Fruit fly (Drosophila melanogaster) whole organism, embryonic: ENCODE measurements around the gene CG4956.

ENCODE experiments used
- Aef1 ChIP-seq: fragments of 200-800 bp; sonication (Bioruptor generic); IDR thresholded peaks from 3 replicates; pipeline ENCODE4 v1.3.6; 2022; ENCODE audit warnings: missing biosample characterization, missing genetic modification characterization
- B-H2 ChIP-seq: fragments of 200-800 bp; sonication (Bioruptor generic); optimal IDR thresholded peaks from 2 replicates; lab custom pipeline; 2018; ENCODE audit warnings: missing biosample characterization, mild to moderate bottlenecking, missing genetic modification characterization
- CG10431 ChIP-seq: fragments of 200-800 bp; sonication (Bioruptor generic); optimal IDR thresholded peaks from 3 replicates; lab custom pipeline; 2018; ENCODE audit warnings: missing biosample characterization, mild to moderate bottlenecking, missing genetic modification characterization
- CG13296 ChIP-seq: fragments of 200-800 bp; sonication (Bioruptor generic); optimal IDR thresholded peaks from 3 replicates; lab custom pipeline; 2018; ENCODE audit warnings: missing biosample characterization, mild to moderate bottlenecking, missing genetic modification characterization
- CG13624 ChIP-seq: fragments of 200-800 bp; sonication (Bioruptor generic); optimal IDR thresholded peaks from 2 replicates; lab custom pipeline; 2016; ENCODE audit warnings: missing biosample characterization, missing genetic modification characterization
- CG15011 ChIP-seq: fragments of 200-800 bp; sonication (Bioruptor generic); optimal IDR thresholded peaks from 3 replicates; lab custom pipeline; 2018; ENCODE audit warnings: missing biosample characterization, mild to moderate bottlenecking, missing genetic modification characterization
- CG15601 ChIP-seq: fragments of 200-800 bp; sonication (Bioruptor generic); optimal IDR thresholded peaks from 3 replicates; lab custom pipeline; 2019; ENCODE audit warnings: missing biosample characterization, mild to moderate bottlenecking, missing genetic modification characterization, moderate library complexity
- CG17829 ChIP-seq: fragments of 200-800 bp; optimal IDR thresholded peaks from 2 replicates; lab custom pipeline; 2019; ENCODE audit warnings: missing biosample characterization, mild to moderate bottlenecking, missing genetic modification characterization, moderate library complexity
- CG18011 ChIP-seq: fragments of 200-800 bp; sonication (Bioruptor generic); optimal IDR thresholded peaks from 2 replicates; lab custom pipeline; 2017; ENCODE audit warnings: missing biosample characterization, missing genetic modification characterization, mild to moderate bottlenecking, moderate library complexity, missing genotype
- CG2889 ChIP-seq: fragments of 200-800 bp; sonication (Bioruptor generic); IDR thresholded peaks from 3 replicates; pipeline ENCODE4 v1.3.6; 2022; ENCODE audit warnings: missing biosample characterization, missing genetic modification characterization
- CG3407 ChIP-seq: fragments of 200-800 bp; sonication (Bioruptor generic); optimal IDR thresholded peaks from 2 replicates; lab custom pipeline; 2018; ENCODE audit warnings: missing biosample characterization, mild to moderate bottlenecking, missing genetic modification characterization
- CG4730 ChIP-seq: fragments of 200-800 bp; sonication (Bioruptor generic); IDR thresholded peaks from 2 replicates; pipeline ENCODE4 v1.3.6; 2022; ENCODE audit warnings: missing biosample characterization, missing genetic modification characterization
- CG8281 ChIP-seq: fragments of 200-800 bp; sonication (Bioruptor generic); optimal IDR thresholded peaks from 2 replicates; lab custom pipeline; 2018; ENCODE audit warnings: missing biosample characterization, mild to moderate bottlenecking, missing genetic modification characterization, moderate library complexity
- CG8359 ChIP-seq: fragments of 200-800 bp; sonication (Bioruptor generic); optimal IDR thresholded peaks from 2 replicates; lab custom pipeline; 2017; ENCODE audit warnings: missing biosample characterization, mild to moderate bottlenecking, missing genetic modification characterization, borderline replicate concordance
- Eip74EF ChIP-seq, 2 experiments: fragments of 200-800 bp in 1 of 2; fragments of >200 bp in 1 of 2; sonication (Bioruptor generic) in 1 of 2; optimal IDR thresholded peaks; 2 replicates each; lab custom pipeline; 2017 to 2019; ENCODE audit warnings: missing biosample characterization in 2 of 2, missing genetic modification characterization in 2 of 2, mild to moderate bottlenecking in 1 of 2, moderate library complexity in 1 of 2
- Ets65A ChIP-seq: fragments of 200-800 bp; sonication (Bioruptor generic); peaks from one replicate; lab custom pipeline; 2016; ENCODE audit warnings: missing biosample characterization, missing genetic modification characterization
- Ets97D ChIP-seq: fragments of 200-800 bp; sonication (Bioruptor generic); optimal IDR thresholded peaks from 3 replicates; lab custom pipeline; 2016; ENCODE audit warnings: missing biosample characterization, missing genetic modification characterization
- Fer3 ChIP-seq: fragments of 200-800 bp; sonication (Bioruptor generic); optimal IDR thresholded peaks from 2 replicates; lab custom pipeline; 2018; ENCODE audit warnings: missing biosample characterization, mild to moderate bottlenecking, missing genetic modification characterization, moderate library complexity
- HLH54F ChIP-seq: fragments of 200-800 bp; sonication (Bioruptor generic); optimal IDR thresholded peaks from 3 replicates; lab custom pipeline; 2016; ENCODE audit warnings: missing biosample characterization, missing genetic modification characterization
- Hand ChIP-seq: fragments of 200-800 bp; sonication (Bioruptor generic); optimal IDR thresholded peaks from 2 replicates; lab custom pipeline; 2017; ENCODE audit warnings: mild to moderate bottlenecking, missing biosample characterization, missing genetic modification reagents, missing genetic modification characterization
- Lim3 ChIP-seq: fragments of 200-800 bp; sonication (Bioruptor generic); IDR thresholded peaks from 2 replicates; pipeline ENCODE4 v1.3.6; 2022; ENCODE audit warnings: missing biosample characterization, missing genetic modification characterization
- MTF-1 ChIP-seq: fragments of 200-800 bp; sonication (Bioruptor generic); optimal IDR thresholded peaks from 2 replicates; lab custom pipeline; 2018; ENCODE audit warnings: missing biosample characterization, mild to moderate bottlenecking, missing genetic modification characterization, borderline replicate concordance
- Med ChIP-seq: fragments of 200-800 bp; sonication (Bioruptor generic); peaks from one replicate; lab custom pipeline; 2016; ENCODE audit warnings: missing biosample characterization, missing genetic modification characterization, mild to moderate bottlenecking, inconsistent platforms, moderate library complexity
- NC2α ChIP-seq: fragments of 200-800 bp; sonication (Bioruptor generic); optimal IDR thresholded peaks from 2 replicates; lab custom pipeline; 2016; ENCODE audit warnings: missing biosample characterization, missing genetic modification characterization
- Nf-YB ChIP-seq: fragments of 200-800 bp; sonication (Bioruptor generic); optimal IDR thresholded peaks from 3 replicates; lab custom pipeline; 2019; ENCODE audit warnings: missing biosample characterization, mild to moderate bottlenecking, missing genetic modification characterization, moderate library complexity
- Opbp ChIP-seq: fragments of 200-800 bp; sonication (Bioruptor generic); IDR thresholded peaks from 3 replicates; pipeline ENCODE4 v1.3.6; 2022; ENCODE audit warnings: missing biosample characterization, missing genetic modification characterization; ENCODE audit not compliant: partially characterized antibody
- PHDP ChIP-seq: fragments of 200-800 bp; sonication (Bioruptor generic); optimal IDR thresholded peaks from 3 replicates; lab custom pipeline; 2018; ENCODE audit warnings: missing biosample characterization, mild to moderate bottlenecking, missing genetic modification characterization, moderate library complexity
- Ravus ChIP-seq: fragments of 200-800 bp; sonication (Bioruptor generic); IDR thresholded peaks from 2 replicates; pipeline ENCODE4 v1.3.6; 2022; ENCODE audit warnings: missing biosample characterization, missing genetic modification characterization
- Vsx1 ChIP-seq: fragments of 200-800 bp; sonication (Bioruptor generic); optimal IDR thresholded peaks from 2 replicates; lab custom pipeline; 2017; ENCODE audit warnings: missing biosample characterization, mild to moderate bottlenecking, missing genetic modification characterization, missing genetic modification reagents
- bsh ChIP-seq, 2 experiments: fragments of 200-800 bp; sonication (Bioruptor generic); optimal IDR thresholded peaks; 2 replicates each; lab custom pipeline; 2017 to 2018; ENCODE audit warnings: mild to moderate bottlenecking in 2 of 2, missing biosample characterization in 2 of 2, missing genetic modification characterization in 2 of 2, moderate library complexity in 1 of 2
- caup ChIP-seq: fragments of 200-800 bp; sonication (Bioruptor generic); optimal IDR thresholded peaks from 3 replicates; lab custom pipeline; 2017; ENCODE audit warnings: missing biosample characterization, mild to moderate bottlenecking, missing genetic modification characterization, moderate library complexity; ENCODE audit not compliant: severe bottlenecking
- corto ChIP-seq: fragments of 200-800 bp; sonication (Bioruptor generic); optimal IDR thresholded peaks from 2 replicates; lab custom pipeline; 2016; ENCODE audit warnings: missing biosample characterization, mild to moderate bottlenecking, missing genetic modification characterization, moderate library complexity
- croc ChIP-seq: fragments of 200-800 bp; sonication (Bioruptor generic); conservative IDR thresholded peaks from 3 replicates; pipeline ENCODE4 v1.3.6; 2022; ENCODE audit warnings: missing biosample characterization, missing genetic modification characterization
- dpn ChIP-seq, 2 experiments: fragments of 200-800 bp; sonication (Bioruptor generic); optimal IDR thresholded peaks; 3 replicates each; lab custom pipeline; 2016; ENCODE audit warnings: missing biosample characterization in 2 of 2, missing genetic modification characterization in 2 of 2
- fu2 ChIP-seq: fragments of 200-800 bp; sonication (Bioruptor generic); optimal IDR thresholded peaks from 2 replicates; lab custom pipeline; 2016; ENCODE audit warnings: missing biosample characterization, missing genetic modification characterization
- her ChIP-seq: fragments of 200-800 bp; sonication (Bioruptor generic); optimal IDR thresholded peaks from 2 replicates; lab custom pipeline; 2016; ENCODE audit warnings: missing biosample characterization, missing genetic modification characterization
- hkb ChIP-seq, 2 experiments: fragments of 200-800 bp in 1 of 2; fragments of >200 bp in 1 of 2; sonication (Bioruptor generic) in 1 of 2; IDR thresholded peaks in 1 of 2; optimal IDR thresholded peaks in 1 of 2; 2 replicates each; pipeline versions ENCODE4 v1.3.6 to Lab custom; 2017 to 2022; ENCODE audit warnings: missing biosample characterization in 1 of 2, missing genetic modification characterization in 1 of 2
- luna ChIP-seq: fragments of 200-800 bp; sonication (Bioruptor generic); optimal IDR thresholded peaks from 2 replicates; lab custom pipeline; 2016; ENCODE audit warnings: missing biosample characterization, missing genetic modification characterization
- oc ChIP-seq: fragments of 200-800 bp; sonication (Bioruptor generic); optimal IDR thresholded peaks from 2 replicates; lab custom pipeline; 2018; ENCODE audit warnings: missing biosample characterization, mild to moderate bottlenecking, missing genetic modification characterization, moderate library complexity
- p53 ChIP-seq: fragments of 200-800 bp; sonication (Bioruptor generic); optimal IDR thresholded peaks from 2 replicates; lab custom pipeline; 2016; ENCODE audit warnings: missing biosample characterization, missing genetic modification characterization
- slbo ChIP-seq: fragments of 200-800 bp; sonication (Bioruptor generic); IDR thresholded peaks from 2 replicates; pipeline ENCODE4 v1.3.6; 2022; ENCODE audit warnings: missing biosample characterization, missing genetic modification characterization
- ssp ChIP-seq: fragments of 200-800 bp; sonication (Bioruptor generic); IDR thresholded peaks from 2 replicates; pipeline ENCODE4 v1.3.6; 2022; ENCODE audit warnings: missing biosample characterization, missing genetic modification characterization
- stwl ChIP-seq: fragments of 200-800 bp; sonication (Bioruptor generic); optimal IDR thresholded peaks from 3 replicates; lab custom pipeline; 2018; ENCODE audit warnings: missing biosample characterization, mild to moderate bottlenecking, missing genetic modification characterization, moderate library complexity
- unpg ChIP-seq: fragments of 200-800 bp; sonication (Bioruptor generic); optimal IDR thresholded peaks from 3 replicates; lab custom pipeline; 2018; ENCODE audit warnings: missing biosample characterization, mild to moderate bottlenecking, missing genetic modification characterization, moderate library complexity

The CG4956 gene

dm6 chr3R:25811611-25812010 lies 33.5 kb upstream of the CG4956 start, which contains the start of the genes Acam and CG17770 (continued):
- no peak for TF ChIP-seq CG17829 (tag; lab: Kevin White, UChicago)

- no peak for TF ChIP-seq bsh (GFP tag; optimal IDR thresholded peaks at IDR 0.05; lab: Kevin White, UChicago)
- TF ChIP-seq NC2α (GFP tag; lab: Kevin White, UChicago) = no peak
- TF ChIP-seq Eip74EF (GFP tag; optimal IDR thresholded peaks at IDR 0.05; lab: Kevin White, UChicago) = no peak
- TF ChIP-seq stwl (tag; lab: Kevin White, UChicago) = no peak
Observed at dm6 chr3R:25810796-25811195, 32.7 kb upstream of the CG4956 start, which contains the start of gene CG5024. Gene CG5024 (plus strand): TSS chr3R:25811096.

dm6 chr3R:25806145-25806544 lies 28.0 kb upstream of the CG4956 start, which contains the start of gene BG642167:
Gene BG642167 (plus strand): TSS chr3R:25806445.
- TF ChIP-seq p53 (GFP tag; lab: Kevin White, UChicago) = no peak
- no peak for TF ChIP-seq CG15011 (GFP tag; lab: Kevin White, UChicago)
- no peak for TF ChIP-seq MTF-1
- no peak for TF ChIP-seq Ravus
- TF ChIP-seq CG15601 (tag; lab: Kevin White, UChicago) = no peak
- no peak for TF ChIP-seq croc
- TF ChIP-seq caup = no peak

- TF ChIP-seq corto (no peak), dpn (GFP tag; optimal IDR thresholded peaks at IDR 0.05; lab: Kevin White, UChicago) (no peak), HLH54F (GFP tag; lab: Kevin White, UChicago) (no peak), oc (tag; lab: Kevin White, UChicago) (no peak), Ets97D (GFP tag; lab: Kevin White, UChicago) (no peak), Fer3 (tag; lab: Kevin White, UChicago) (no peak), CG18011 (GFP tag; lab: Kevin White, UChicago) (no peak), CG3407 (GFP tag; lab: Kevin White, UChicago) (no peak), unpg (no peak), Hand (GFP tag; lab: Kevin White, UChicago) (no peak), Ets65A (peak; percentile 91), slbo (GFP tag; lab: Robert Waterston, UW) (peak; percentile 10; the same call in 1 of the 2 replicates), Med (GFP tag; lab: Kevin White, UChicago) (no peak), B-H2 (GFP tag; lab: Kevin White, UChicago) (no peak), CG2889 (GFP tag; lab: Robert Waterston, UW) (no peak), her (GFP tag; lab: Kevin White, UChicago) (no peak)
Observed at dm6 chr3R:25791807-25792206, 13.7 kb upstream of the CG4956 start.

dm6 chr3R:25790371-25790770 lies 12.3 kb upstream of the CG4956 start, which contains the start of gene CG31093:
Gene CG31093 (minus strand): TSS chr3R:25790471.
- TF ChIP-seq luna (GFP tag; lab: Kevin White, UChicago) (no peak), fu2 (no peak), CG4730 (GFP tag; lab: Robert Waterston, UW) (no peak), CG13296 (GFP tag; lab: Kevin White, UChicago) (no peak), Nf-YB (GFP tag; lab: Kevin White, UChicago) (no peak), p53 (GFP tag; lab: Kevin White, UChicago) (no peak), hkb (optimal IDR thresholded peaks at IDR 0.05; lab: Kevin White, UChicago) (no peak), hkb (GFP tag; IDR thresholded peaks at IDR 0.05; lab: Robert Waterston, UW) (no peak), CG13624 (no peak), CG8359 (GFP tag; lab: Kevin White, UChicago) (no peak), PHDP (tag; lab: Kevin White, UChicago) (no peak), Opbp (GFP tag; lab: Robert Waterston, UW) (no peak), ssp (GFP tag; lab: Robert Waterston, UW) (no peak), Vsx1 (GFP tag; lab: Kevin White, UChicago) (no peak), Aef1 (GFP tag; lab: Robert Waterston, UW) (no peak), CG8281 (tag; lab: Kevin White, UChicago) (no peak), CG10431 (GFP tag; lab: Kevin White, UChicago) (no peak), Lim3 (GFP tag; lab: Robert Waterston, UW) (no peak)
